Worm (Caenorhabditis elegans): Measurements from ENCODE around the gene fbxa-105.
A peak's percentile ranks its signal among the peaks of the same experiment; 100 is the strongest.

Gene fbxa-105

DNA sequence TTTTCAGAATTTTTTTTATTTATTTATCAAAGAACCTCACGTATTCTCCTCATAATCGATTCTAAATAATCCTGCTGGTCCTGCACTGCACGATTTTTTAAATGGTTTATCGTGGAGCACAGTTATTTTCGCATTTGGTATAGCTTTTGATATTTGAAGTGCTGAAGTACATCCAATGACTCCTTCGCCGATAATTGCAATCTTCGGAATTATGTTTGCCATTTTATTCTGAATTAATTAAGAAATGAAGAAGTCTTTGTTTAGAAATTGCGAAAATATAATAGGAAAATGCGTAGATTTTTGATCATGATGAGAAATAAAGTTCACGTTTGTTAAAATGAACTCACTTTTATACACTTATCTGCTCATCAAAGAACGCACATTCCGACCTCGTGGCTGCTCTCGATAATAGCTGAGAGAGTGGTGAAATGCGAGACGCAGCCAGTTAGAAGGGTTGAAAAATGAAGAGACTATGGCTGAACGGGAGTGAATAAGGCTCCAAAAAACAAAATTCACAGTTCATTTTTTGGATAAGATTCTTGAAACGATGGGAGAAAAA, 43.1 kb upstream of the fbxa-105 start:
- TF ChIP-seq ztf-4 (tag; optimal IDR thresholded peaks at IDR 0.05) (no peak), tbx-2 (tag; optimal IDR thresholded peaks at IDR 0.05) (no peak), nhr-28 (tag; optimal IDR thresholded peaks at IDR 0.05) (no peak), nhr-76 (tag; optimal IDR thresholded peaks at IDR 0.05) (no peak), ama-1 (optimal IDR thresholded peaks at IDR 0.05) (peak; percentile 42), nhr-67 (tag; optimal IDR thresholded peaks at IDR 0.05) (no peak), lin-39 (tag; optimal IDR thresholded peaks at IDR 0.05) (peak; percentile 51), lsy-12 (tag; optimal IDR thresholded peaks at IDR 0.05) (no peak), ceh-9 (tag; optimal IDR thresholded peaks at IDR 0.05) (no peak), unc-39 (tag; optimal IDR thresholded peaks at IDR 0.05) (no peak), ceh-82 (tag; optimal IDR thresholded peaks at IDR 0.05) (no peak), nhr-12 (tag; optimal IDR thresholded peaks at IDR 0.05) (no peak), unc-62 (GFP tag; optimal IDR thresholded peaks at IDR 0.05) (no peak), fkh-2 (tag; optimal IDR thresholded peaks at IDR 0.05) (no peak), elt-2 (tag; optimal IDR thresholded peaks at IDR 0.05) (peak; percentile 74), pha-4 (tag; optimal IDR thresholded peaks at IDR 0.05) (peak; percentile 60), eor-1 (tag; optimal IDR thresholded peaks at IDR 0.05) (no peak), sea-2 (GFP tag; optimal IDR thresholded peaks at IDR 0.05) (no peak), ceh-28 (tag; optimal IDR thresholded peaks at IDR 0.05) (no peak), nhr-77 (tag; optimal IDR thresholded peaks at IDR 0.05) (no peak), snpc-4 (tag; optimal IDR thresholded peaks at IDR 0.05) (peak; percentile 21), nhr-11 (tag; optimal IDR thresholded peaks at IDR 0.05) (no peak), pqm-1 (tag; optimal IDR thresholded peaks at IDR 0.05) (peak; percentile 91), nhr-237 (tag; optimal IDR thresholded peaks at IDR 0.05) (no peak), elt-1 (tag; optimal IDR thresholded peaks at IDR 0.05) (peak; percentile 4), fos-1 (tag; optimal IDR thresholded peaks at IDR 0.05) (no peak), nhr-23 (tag; optimal IDR thresholded peaks at IDR 0.05) (no peak), ceh-16 (tag; optimal IDR thresholded peaks at IDR 0.05) (no peak), ZK546.5 (tag; optimal IDR thresholded peaks at IDR 0.05) (no peak), mdl-1 (tag; optimal IDR thresholded peaks at IDR 0.05) (peak; percentile 76), skn-1 (tag; optimal IDR thresholded peaks at IDR 0.05) (peak; percentile 62), jun-1 (tag; optimal IDR thresholded peaks at IDR 0.05) (no peak), daf-12 (tag; optimal IDR thresholded peaks at IDR 0.05) (no peak), egl-5 (tag; optimal IDR thresholded peaks at IDR 0.05) (peak; percentile 69), egl-27 (tag; optimal IDR thresholded peaks at IDR 0.05) (no peak), nhr-25 (tag; optimal IDR thresholded peaks at IDR 0.05) (no peak), lin-15B (tag; optimal IDR thresholded peaks at IDR 0.05) (peak; percentile 9), aly-2 (tag; optimal IDR thresholded peaks at IDR 0.05) (no peak), fkh-10 (GFP tag; optimal IDR thresholded peaks at IDR 0.05) (peak; percentile 40), zag-1 (tag; optimal IDR thresholded peaks at IDR 0.05) (no peak), hmg-11 (tag; optimal IDR thresholded peaks at IDR 0.05) (peak; percentile 27), ztf-11 (tag; optimal IDR thresholded peaks at IDR 0.05) (no peak), nfya-1 (tag; optimal IDR thresholded peaks at IDR 0.05; ENCODE audit: insufficient read depth) (peak; percentile 50), R02D3.7 (tag; optimal IDR thresholded peaks at IDR 0.05) (no peak), elt-3 (tag; optimal IDR thresholded peaks at IDR 0.05) (no peak), mml-1 (tag; optimal IDR thresholded peaks at IDR 0.05) (no peak), nhr-43 (tag; optimal IDR thresholded peaks at IDR 0.05; ENCODE audit: poor library complexity, severe bottlenecking) (no peak)
